Fruit fly (Drosophila melanogaster): ENCODE data around the gene CG44227.

- TF ChIP-seq fru (GFP tag; optimal IDR thresholded peaks at IDR 0.05) (no peak), HLH106 (tag; optimal IDR thresholded peaks at IDR 0.05) (no peak), OdsH (GFP tag; optimal IDR thresholded peaks at IDR 0.05) (no peak), Myc (optimal IDR thresholded peaks at IDR 0.05) (no peak), CrebA (GFP tag; optimal IDR thresholded peaks at IDR 0.05; ENCODE audit: borderline replicate concordance) (no peak), Hr78 (GFP tag; optimal IDR thresholded peaks at IDR 0.05) (no peak), br (GFP tag; optimal IDR thresholded peaks at IDR 0.05) (no peak), rgr (GFP tag; optimal IDR thresholded peaks at IDR 0.05) (no peak), dmrt93B (GFP tag; optimal IDR thresholded peaks at IDR 0.05) (no peak), dl (GFP tag; optimal IDR thresholded peaks at IDR 0.05; ENCODE audit: insufficient read depth in 1 of 2, partially characterized antibody in 2 of 2) (no peak), ey (GFP tag; optimal IDR thresholded peaks at IDR 0.05) (no peak), Mio (GFP tag; optimal IDR thresholded peaks at IDR 0.05) (no peak), Dfd (GFP tag; optimal IDR thresholded peaks at IDR 0.05) (no peak), pan (optimal IDR thresholded peaks at IDR 0.05) (no peak)
Measured at dm6 chr3R:8635778-8636177, 49.2 kb downstream of the CG44227 start, which contains the start of gene Or85e.
